Fruit fly (Drosophila melanogaster): ENCODE data around the gene sphinx2.

Gene sphinx2

dm6 chr3L:7390442-7390841 is 50.1 kb downstream of the sphinx2 start, which contains the start of gene CG8563:
TSS of gene CG8563 (plus strand) at chr3L:7390742.
- TF ChIP-seq Dll (optimal IDR thresholded peaks at IDR 0.05): no peak
- TF ChIP-seq psq (optimal IDR thresholded peaks at IDR 0.05): no peak
- TF ChIP-seq pan (optimal IDR thresholded peaks at IDR 0.05): no peak
- TF ChIP-seq CG8478 (optimal IDR thresholded peaks at IDR 0.05): no peak
- no peak for TF ChIP-seq usp (GFP tag; optimal IDR thresholded peaks at IDR 0.05)
- no peak for TF ChIP-seq EcR (GFP tag; optimal IDR thresholded peaks at IDR 0.05)

dm6 chr3L:7390004-7390403 is 50.5 kb downstream of the sphinx2 start:
- no peak for TF ChIP-seq EcR (GFP tag; optimal IDR thresholded peaks at IDR 0.05)
